Worm (Caenorhabditis elegans): ENCODE measurements around the gene rpt-3.

rpt-3 gene

ce11 chrIII:6453665-6454064 lies 35.9 kb upstream of the rpt-3 start:
- TF ChIP-seq lsy-2 (tag; optimal IDR thresholded peaks at IDR 0.05): peak; percentile 71 to 92
- TF ChIP-seq Y75B8A.6 (GFP tag; IDR thresholded peaks at IDR 0.05): no peak
- peak in 1 of 2 experiments; percentile 66 for TF ChIP-seq mdl-1 (tag; optimal IDR thresholded peaks at IDR 0.05)
- peak; percentile 80 for TF ChIP-seq spr-1 (tag; optimal IDR thresholded peaks at IDR 0.05)
- peak; percentile 7 for TF ChIP-seq fkh-10 (GFP tag; optimal IDR thresholded peaks at IDR 0.05)
- TF ChIP-seq zfp-3 (GFP tag; conservative IDR thresholded peaks at IDR 0.05): no peak
- TF ChIP-seq unc-130 (GFP tag; optimal IDR thresholded peaks at IDR 0.05): peak; percentile 48
- no peak for TF ChIP-seq Y105C5A.15 (GFP tag; IDR thresholded peaks at IDR 0.05)
- TF ChIP-seq nhr-111 (GFP tag; optimal IDR thresholded peaks at IDR 0.05): no peak
- no peak for TF ChIP-seq nhr-237 (tag; optimal IDR thresholded peaks at IDR 0.05)
- peak; percentile 8 for TF ChIP-seq nhr-102 (tag; optimal IDR thresholded peaks at IDR 0.05)
- TF ChIP-seq daf-16 (GFP tag; optimal IDR thresholded peaks at IDR 0.05): no peak
- peak; percentile 67 for TF ChIP-seq daf-16 (tag; optimal IDR thresholded peaks at IDR 0.05)
- TF ChIP-seq ceh-20 (GFP tag; IDR thresholded peaks at IDR 0.05): peak; percentile 74
- TF ChIP-seq rbr-2 (tag; optimal IDR thresholded peaks at IDR 0.05): peak; percentile 87
- no peak for TF ChIP-seq ceh-82 (tag; optimal IDR thresholded peaks at IDR 0.05)
- TF ChIP-seq lin-38 (GFP tag; IDR thresholded peaks at IDR 0.05): peak; percentile 83
- TF ChIP-seq lin-1 (GFP tag; IDR thresholded peaks at IDR 0.05): peak; percentile 66
- TF ChIP-seq ctbp-1 (GFP tag; IDR thresholded peaks at IDR 0.05): no peak
- no peak for TF ChIP-seq fos-1 (tag; optimal IDR thresholded peaks at IDR 0.05)
- no peak for TF ChIP-seq dmd-8 (GFP tag; IDR thresholded peaks at IDR 0.05)
- no peak for TF ChIP-seq F44E2.7 (GFP tag; IDR thresholded peaks at IDR 0.05)
- peak; percentile 82 for TF ChIP-seq nhr-11 (tag; optimal IDR thresholded peaks at IDR 0.05)
- no peak for TF ChIP-seq tag-97 (GFP tag; IDR thresholded peaks at IDR 0.05)
- TF ChIP-seq ceh-28 (tag; optimal IDR thresholded peaks at IDR 0.05): no peak
- TF ChIP-seq Y48G9A.11 (GFP tag; IDR thresholded peaks at IDR 0.05): no peak
- TF ChIP-seq madf-9 (GFP tag; conservative IDR thresholded peaks at IDR 0.05): 0 out of 2 replicates have a peak, but pooled peaks have one; percentile 34
- TF ChIP-seq F26F4.8 (GFP tag; conservative IDR thresholded peaks at IDR 0.05): no peak
- no peak for TF ChIP-seq nhr-10 (tag; optimal IDR thresholded peaks at IDR 0.05)
- no peak for TF ChIP-seq mdt-29 (GFP tag; IDR thresholded peaks at IDR 0.05)
- TF ChIP-seq dmd-6 (GFP tag; IDR thresholded peaks at IDR 0.05): peak; percentile 65
- peak; percentile 51 for TF ChIP-seq duxl-1 (tag; optimal IDR thresholded peaks at IDR 0.05; ENCODE audit: poor library complexity)
- TF ChIP-seq daf-8 (GFP tag; IDR thresholded peaks at IDR 0.05): no peak
- no peak for TF ChIP-seq zfp-2 (tag; optimal IDR thresholded peaks at IDR 0.05)
- TF ChIP-seq daf-12 (tag; optimal IDR thresholded peaks at IDR 0.05): no peak
- no peak for TF ChIP-seq vab-7 (GFP tag; IDR thresholded peaks at IDR 0.05)
- no peak for TF ChIP-seq egl-27 (tag; optimal IDR thresholded peaks at IDR 0.05)
- peak; percentile 98 for TF ChIP-seq aha-1 (tag)
- peak; percentile 37; the same call in 1 of the 2 replicates for TF ChIP-seq T26A8.4 (GFP tag; IDR thresholded peaks at IDR 0.05)
- TF ChIP-seq ces-1 (GFP tag; optimal IDR thresholded peaks at IDR 0.05): no peak
- TF ChIP-seq hlh-30 (tag; optimal IDR thresholded peaks at IDR 0.05; ENCODE audit: insufficient read depth): peak; percentile 72
- no peak for TF ChIP-seq lin-29 (GFP tag; IDR thresholded peaks at IDR 0.05)
- TF ChIP-seq snpc-4 (tag; optimal IDR thresholded peaks at IDR 0.05): no peak
- TF ChIP-seq cey-2 (tag; optimal IDR thresholded peaks at IDR 0.05; ENCODE audit: borderline replicate concordance, insufficient read depth): no peak
- TF ChIP-seq arid-1 (GFP tag; conservative IDR thresholded peaks at IDR 0.05): peak; percentile 76; the same call in 1 of the 2 replicates
- TF ChIP-seq dpl-1 (GFP tag; optimal IDR thresholded peaks at IDR 0.05): peak; percentile 81
- TF ChIP-seq nhr-77 (tag; optimal IDR thresholded peaks at IDR 0.05): peak; percentile 72
- peak; percentile 62 for TF ChIP-seq T20F7.1 (GFP tag; optimal IDR thresholded peaks at IDR 0.05)
- TF ChIP-seq nhr-25 (tag; optimal IDR thresholded peaks at IDR 0.05; ENCODE audit: borderline replicate concordance, insufficient read depth): peak; percentile 60
- TF ChIP-seq ceh-62 (tag; optimal IDR thresholded peaks at IDR 0.05): no peak
- TF ChIP-seq ztf-11 (tag; optimal IDR thresholded peaks at IDR 0.05): no peak
- TF ChIP-seq lin-15B (tag; optimal IDR thresholded peaks at IDR 0.05): no peak
